Worm (Caenorhabditis elegans) whole organism, early embryonic: Measurements from ENCODE around the gene ZC155.2.

Source experiments
- B0310.2 ChIP-seq: sonication (generic microtip); optimal IDR thresholded peaks from 2 replicates; lab custom pipeline; 2016; ENCODE audit warnings: mild to moderate bottlenecking, missing genetic modification characterization, missing compliant biosample characterization
- F13C5.2 ChIP-seq: sonication (generic microtip); optimal IDR thresholded peaks from 2 replicates; lab custom pipeline; 2017; ENCODE audit warnings: mild to moderate bottlenecking, missing genetic modification characterization, inconsistent platforms, missing compliant biosample characterization
- aly-1 ChIP-seq: sonication (generic microtip); optimal IDR thresholded peaks from 2 replicates; lab custom pipeline; 2016; ENCODE audit warnings: missing genetic modification characterization, missing compliant biosample characterization
- ama-1 ChIP-seq: fragments of 150-350 bp; optimal IDR thresholded peaks from 2 replicates; lab custom pipeline; 2014
- ceh-13 ChIP-seq: fragments of 200-800 bp; sonication (Bioruptor generic); optimal IDR thresholded peaks from 2 replicates; lab custom pipeline; 2018; ENCODE audit warnings: mild to moderate bottlenecking, missing genetic modification characterization, missing compliant biosample characterization
- ceh-36 ChIP-seq: sonication (generic microtip); optimal IDR thresholded peaks from 2 replicates; lab custom pipeline; 2016; ENCODE audit warnings: missing genetic modification characterization, inconsistent platforms, missing compliant biosample characterization
- ets-7 ChIP-seq: sonication (generic microtip); optimal IDR thresholded peaks from 2 replicates; lab custom pipeline; 2016; ENCODE audit warnings: missing genotype, missing genetic modification characterization, missing compliant biosample characterization
- flt-1 ChIP-seq: fragments of 200-800 bp; sonication (Bioruptor generic); IDR thresholded peaks from 2 replicates; pipeline ENCODE4 v1.3.6; 2022; ENCODE audit warnings: missing genetic modification characterization, missing compliant biosample characterization
- hmbx-1 ChIP-seq: sonication (generic microtip); optimal IDR thresholded peaks from 2 replicates; lab custom pipeline; 2016; ENCODE audit warnings: mild to moderate bottlenecking, missing genetic modification characterization, missing compliant biosample characterization
- hmg-4 ChIP-seq: fragments of 200-800 bp; sonication (Bioruptor generic); optimal IDR thresholded peaks from 2 replicates; lab custom pipeline; 2018; ENCODE audit warnings: mild to moderate bottlenecking, missing genetic modification characterization, missing compliant biosample characterization
- hnd-1 ChIP-seq: sonication (generic microtip); optimal IDR thresholded peaks from 2 replicates; lab custom pipeline; 2016; ENCODE audit warnings: missing genetic modification characterization, missing compliant biosample characterization
- pes-1 ChIP-seq: fragments of 200-800 bp; sonication (Bioruptor generic); IDR thresholded peaks from 2 replicates; pipeline ENCODE4 v1.3.6; 2022; ENCODE audit warnings: missing genetic modification reagents, missing genetic modification characterization, missing compliant biosample characterization
- scrt-1 ChIP-seq: fragments of 200-800 bp; sonication (Bioruptor generic); IDR thresholded peaks from 2 replicates; pipeline ENCODE4 v1.3.6; 2022; ENCODE audit warnings: missing genetic modification characterization, missing compliant biosample characterization
- sea-1 ChIP-seq: fragments of 200-800 bp; sonication (Bioruptor generic); conservative IDR thresholded peaks from 2 replicates; pipeline ENCODE4 v1.3.6; 2022; ENCODE audit warnings: missing genetic modification characterization, missing compliant biosample characterization
- tbx-11 ChIP-seq: fragments of 200-800 bp; sonication (Bioruptor generic); IDR thresholded peaks from 2 replicates; pipeline ENCODE4 v1.3.6; 2022; ENCODE audit warnings: missing genetic modification characterization, missing compliant biosample characterization
- tbx-37 ChIP-seq: fragments of 200-800 bp; sonication (Bioruptor generic); conservative IDR thresholded peaks from 2 replicates; pipeline ENCODE4 v1.3.6; 2022; ENCODE audit warnings: missing genetic modification reagents, missing genetic modification characterization, missing compliant biosample characterization
- tra-4 ChIP-seq: sonication (generic microtip); optimal IDR thresholded peaks from 2 replicates; lab custom pipeline; 2017; ENCODE audit warnings: missing genetic modification characterization, missing compliant biosample characterization

The ZC155.2 gene

DNA sequence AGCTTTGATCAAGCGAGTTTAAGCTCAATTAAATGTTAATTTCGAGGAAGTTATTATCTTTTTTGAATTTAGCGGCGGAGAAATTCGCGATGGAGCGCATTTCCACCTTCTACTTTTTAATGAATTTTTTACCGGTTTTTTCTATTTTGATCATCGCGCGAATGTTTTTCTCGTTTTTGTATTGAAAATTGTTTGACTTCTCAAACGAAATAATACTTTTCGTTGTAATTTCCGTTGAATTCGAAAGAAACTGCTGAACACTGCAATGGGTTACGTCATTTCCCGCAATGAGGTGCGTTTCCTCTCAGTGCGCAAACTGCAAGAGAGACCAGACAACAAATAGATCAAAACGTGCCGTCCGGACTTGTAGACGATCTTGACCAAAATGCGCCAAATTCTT is 37.6 kb upstream of the ZC155.2 start:
- no peak for TF ChIP-seq scrt-1
- no peak for TF ChIP-seq tbx-11 (GFP tag; lab: Robert Waterston, UW)
- no peak for TF ChIP-seq pes-1 (GFP tag; lab: Robert Waterston, UW)
- TF ChIP-seq sea-1 (GFP tag; lab: Robert Waterston, UW): no peak
- TF ChIP-seq F13C5.2: no peak
- no peak for TF ChIP-seq hnd-1 (tag; lab: Kevin White, UChicago)
- no peak for TF ChIP-seq aly-1 (tag; lab: Kevin White, UChicago)
- no peak for TF ChIP-seq ets-7 (tag; lab: Kevin White, UChicago)
- no peak for TF ChIP-seq hmg-4 (GFP tag; lab: Kevin White, UChicago)
- TF ChIP-seq ceh-13 (GFP tag; lab: Kevin White, UChicago): no peak
- no peak for TF ChIP-seq tra-4 (tag; lab: Kevin White, UChicago)
- TF ChIP-seq flt-1 (GFP tag; lab: Robert Waterston, UW): no peak
- TF ChIP-seq hmbx-1 (tag; lab: Kevin White, UChicago): no peak
- no peak for TF ChIP-seq ceh-36 (tag; lab: Kevin White, UChicago)
- TF ChIP-seq tbx-37: no peak
- TF ChIP-seq ama-1 (lab: Kevin White, UChicago): no peak

DNA sequence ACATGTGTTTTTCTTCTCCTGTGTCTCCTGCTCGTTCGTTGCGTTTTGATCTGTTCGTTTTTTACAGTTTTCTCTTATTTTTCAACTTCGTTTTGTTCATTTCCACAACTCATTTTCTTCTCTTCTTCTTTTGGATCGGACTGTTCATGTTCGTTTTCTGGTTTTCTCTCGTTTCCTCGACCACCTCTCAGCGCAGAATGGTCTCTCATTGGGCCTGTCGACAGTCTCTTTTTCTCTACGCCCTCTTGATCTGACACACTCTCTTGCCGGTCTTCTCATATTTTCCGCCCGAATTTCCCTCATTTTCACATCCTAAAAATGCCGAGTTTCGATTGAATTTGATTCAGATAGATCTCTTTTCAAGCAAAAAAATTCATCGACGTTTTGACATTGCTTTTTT is 37.1 kb upstream of the ZC155.2 start:
- TF ChIP-seq ceh-36 (tag; lab: Kevin White, UChicago) (no peak), B0310.2 (no peak), scrt-1 (no peak), tbx-37 (no peak), hmg-4 (GFP tag; lab: Kevin White, UChicago) (no peak), aly-1 (tag; lab: Kevin White, UChicago) (no peak), ceh-13 (GFP tag; lab: Kevin White, UChicago) (no peak), tra-4 (tag; lab: Kevin White, UChicago) (no peak), sea-1 (GFP tag; lab: Robert Waterston, UW) (no peak), hmbx-1 (tag; lab: Kevin White, UChicago) (no peak), ets-7 (tag; lab: Kevin White, UChicago) (no peak)

ce11 chrIII:5183372-5183771 is 35.4 kb upstream of the ZC155.2 start:
- TF ChIP-seq flt-1 (GFP tag; lab: Robert Waterston, UW): no peak
- TF ChIP-seq hmbx-1 (tag; lab: Kevin White, UChicago): no peak
- no peak for TF ChIP-seq tbx-37
- no peak for TF ChIP-seq B0310.2
- TF ChIP-seq ceh-13 (GFP tag; lab: Kevin White, UChicago): no peak
- TF ChIP-seq tra-4 (tag; lab: Kevin White, UChicago): no peak
- no peak for TF ChIP-seq hmg-4 (GFP tag; lab: Kevin White, UChicago)

ce11 chrIII:5185620-5186019 is 33.2 kb upstream of the ZC155.2 start, which contains the start of gene pup-2:
Gene pup-2 (plus strand): TSS chrIII:5185920.
- TF ChIP-seq pes-1 (GFP tag; lab: Robert Waterston, UW) (no peak), sea-1 (GFP tag; lab: Robert Waterston, UW) (no peak), ama-1 (lab: Kevin White, UChicago) (no peak), scrt-1 (no peak), hmg-4 (GFP tag; lab: Kevin White, UChicago) (no peak), F13C5.2 (no peak), hmbx-1 (tag; lab: Kevin White, UChicago) (no peak), ets-7 (tag; lab: Kevin White, UChicago) (no peak), tra-4 (tag; lab: Kevin White, UChicago) (no peak), B0310.2 (no peak)

DNA sequence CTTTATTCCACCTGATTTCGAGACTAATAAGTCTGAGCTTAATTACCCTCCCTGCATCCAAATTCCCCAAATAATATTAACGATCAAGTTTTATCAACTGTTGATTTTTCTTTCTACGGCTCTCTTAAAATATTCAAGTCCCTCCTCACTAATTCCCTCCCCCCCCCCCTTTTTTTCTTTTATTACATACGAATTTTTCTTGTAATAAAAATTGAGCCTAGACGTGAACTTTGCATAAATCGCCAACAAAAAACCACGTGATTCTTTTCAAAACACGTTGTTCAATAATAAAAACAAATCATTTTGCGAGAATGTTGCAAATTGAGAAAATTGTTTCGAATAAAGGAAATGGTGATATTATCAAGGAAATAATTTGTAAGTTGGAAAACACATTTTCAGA is 30.4 kb upstream of the ZC155.2 start, which contains the start of gene K10D2.8:
Gene K10D2.8, plus strand, starts transcription at position 301 of the 400 bp plus-strand sequence.
- no peak for TF ChIP-seq ama-1 (lab: Kevin White, UChicago)
- TF ChIP-seq aly-1 (tag; lab: Kevin White, UChicago): no peak
- no peak for TF ChIP-seq ceh-36 (tag; lab: Kevin White, UChicago)
- no peak for TF ChIP-seq scrt-1
- TF ChIP-seq flt-1 (GFP tag; lab: Robert Waterston, UW): no peak
- TF ChIP-seq hmbx-1 (tag; lab: Kevin White, UChicago): no peak
- no peak for TF ChIP-seq tra-4 (tag; lab: Kevin White, UChicago)
- no peak for TF ChIP-seq F13C5.2
- no peak for TF ChIP-seq hmg-4 (GFP tag; lab: Kevin White, UChicago)
- TF ChIP-seq hnd-1 (tag; lab: Kevin White, UChicago): no peak
- no peak for TF ChIP-seq sea-1 (GFP tag; lab: Robert Waterston, UW)
- TF ChIP-seq tbx-37: no peak

- no peak for TF ChIP-seq aly-1 (tag; lab: Kevin White, UChicago)
- TF ChIP-seq ceh-36 (tag; lab: Kevin White, UChicago): no peak
- TF ChIP-seq ceh-13 (GFP tag; lab: Kevin White, UChicago): no peak
- no peak for TF ChIP-seq flt-1 (GFP tag; lab: Robert Waterston, UW)
- no peak for TF ChIP-seq tra-4 (tag; lab: Kevin White, UChicago)
- no peak for TF ChIP-seq B0310.2
- no peak for TF ChIP-seq hmg-4 (GFP tag; lab: Kevin White, UChicago)
Measured at ce11 chrIII:5190179-5190578, 28.6 kb upstream of the ZC155.2 start.

- TF ChIP-seq pes-1 (GFP tag; lab: Robert Waterston, UW) (no peak), flt-1 (GFP tag; lab: Robert Waterston, UW) (no peak), hmg-4 (GFP tag; lab: Kevin White, UChicago) (no peak), B0310.2 (no peak), ama-1 (lab: Kevin White, UChicago) (no peak), ceh-13 (GFP tag; lab: Kevin White, UChicago) (no peak), aly-1 (tag; lab: Kevin White, UChicago) (no peak), hnd-1 (tag; lab: Kevin White, UChicago) (no peak), tra-4 (tag; lab: Kevin White, UChicago) (no peak), F13C5.2 (no peak), ceh-36 (tag; lab: Kevin White, UChicago) (no peak)
Measured at ce11 chrIII:5190671-5191174, 28.1 kb upstream of the ZC155.2 start, which contains the start of gene hira-1. Gene hira-1 (plus strand): TSS chrIII:5191124.
